Worm (Caenorhabditis elegans) whole organism, L4 larva: ENCODE results near the gene T24D5.3.

Source experiments
- F26F4.8 ChIP-seq: fragments of 200-800 bp; sonication (Bioruptor generic); conservative IDR thresholded peaks from 2 replicates; pipeline ENCODE4 v1.3.6; 2022; ENCODE audit warnings: missing genetic modification characterization, missing compliant biosample characterization
- F37D6.2 ChIP-seq: sonication (generic microtip); optimal IDR thresholded peaks from 2 replicates; lab custom pipeline; 2016; ENCODE audit warnings: mild to moderate bottlenecking, missing genetic modification characterization, missing compliant biosample characterization
- R02D3.7 ChIP-seq: fragments of 150-350 bp; sonication (generic microtip); optimal IDR thresholded peaks from 3 replicates; lab custom pipeline; 2014; ENCODE audit warnings: missing biosample characterization, missing genetic modification characterization
- T20F7.1 ChIP-seq: fragments of 200-800 bp; sonication (Bioruptor generic); optimal IDR thresholded peaks from 2 replicates; lab custom pipeline; 2018; ENCODE audit warnings: mild to moderate bottlenecking, missing genetic modification characterization, missing compliant biosample characterization
- Y105C5A.15 ChIP-seq: fragments of 200-800 bp; sonication (Bioruptor generic); IDR thresholded peaks from 2 replicates; pipeline ENCODE4 v1.3.6; 2022; ENCODE audit warnings: missing genetic modification characterization, missing compliant biosample characterization
- Y5F2A.4 ChIP-seq: fragments of 200-800 bp; sonication (Bioruptor generic); optimal IDR thresholded peaks from 2 replicates; lab custom pipeline; 2018; ENCODE audit warnings: mild to moderate bottlenecking, missing genetic modification characterization, missing compliant biosample characterization
- aha-1 ChIP-seq: fragments of 150-350 bp; peaks from one replicate; lab custom pipeline; 2014; ENCODE audit warnings: missing biosample characterization, missing genetic modification characterization
- ama-1 ChIP-seq: fragments of 150-350 bp; optimal IDR thresholded peaks from 2 replicates; lab custom pipeline; 2014; ENCODE audit warnings: inconsistent platforms, mixed read lengths
- arid-1 ChIP-seq: fragments of 200-800 bp; sonication (Bioruptor generic); conservative IDR thresholded peaks from 2 replicates; pipeline ENCODE4 v1.3.6; 2022; ENCODE audit warnings: missing genetic modification reagents, missing genetic modification characterization, missing compliant biosample characterization
- ceh-32 ChIP-seq: sonication (generic microtip); optimal IDR thresholded peaks from 2 replicates; lab custom pipeline; 2016; ENCODE audit warnings: mild to moderate bottlenecking, missing genetic modification characterization, missing compliant biosample characterization; ENCODE audit not compliant: poor library complexity
- ceh-44 ChIP-seq: fragments of 200-800 bp; sonication (Bioruptor generic); IDR thresholded peaks from 2 replicates; pipeline ENCODE4 v1.3.6; 2022; ENCODE audit warnings: missing genetic modification reagents, missing genetic modification characterization, missing compliant biosample characterization
- ceh-62 ChIP-seq: sonication (generic microtip); optimal IDR thresholded peaks from 2 replicates; lab custom pipeline; 2017; ENCODE audit warnings: missing biosample characterization, missing genetic modification characterization
- ceh-82 ChIP-seq: sonication (generic microtip); optimal IDR thresholded peaks from 2 replicates; lab custom pipeline; 2017; ENCODE audit warnings: missing biosample characterization, missing genetic modification characterization
- ces-1 ChIP-seq: fragments of 150-350 bp; sonication (generic microtip); optimal IDR thresholded peaks from 4 replicates; lab custom pipeline; 2014; ENCODE audit warnings: missing biosample characterization, missing genetic modification reagents, missing genetic modification characterization
- cey-2 ChIP-seq: sonication (generic microtip); optimal IDR thresholded peaks from 3 replicates; lab custom pipeline; 2017; ENCODE audit warnings: missing genetic modification characterization, mild to moderate bottlenecking, missing compliant biosample characterization, antibody characterized with exemption, borderline replicate concordance; ENCODE audit not compliant: insufficient read depth
- ctbp-1 ChIP-seq: fragments of 200-800 bp; sonication (Bioruptor generic); IDR thresholded peaks from 2 replicates; pipeline ENCODE4 v1.3.6; 2022; ENCODE audit warnings: missing genetic modification reagents, missing genetic modification characterization, missing compliant biosample characterization
- daf-12 ChIP-seq: fragments of 150-350 bp; optimal IDR thresholded peaks from 2 replicates; lab custom pipeline; 2014; ENCODE audit warnings: missing biosample characterization, missing genetic modification reagents, missing genetic modification characterization
- daf-19 ChIP-seq: fragments of 200-800 bp; sonication (Bioruptor generic); conservative IDR thresholded peaks from 2 replicates; pipeline ENCODE4 v1.3.6; 2022; ENCODE audit warnings: missing genetic modification characterization, missing compliant biosample characterization
- egl-27 ChIP-seq: sonication (generic microtip); optimal IDR thresholded peaks from 3 replicates; lab custom pipeline; 2017; ENCODE audit warnings: missing biosample characterization, missing genetic modification reagents, missing genetic modification characterization
- egl-43 ChIP-seq: fragments of 200-800 bp; sonication (Bioruptor generic); IDR thresholded peaks from 2 replicates; pipeline ENCODE4 v1.3.6; 2022; ENCODE audit warnings: missing genetic modification reagents, missing genetic modification characterization, missing compliant biosample characterization
- fkh-10 ChIP-seq: fragments of 150-350 bp; optimal IDR thresholded peaks from 2 replicates; lab custom pipeline; 2014; ENCODE audit warnings: missing biosample characterization, missing genetic modification reagents, missing genetic modification characterization
- gei-8 ChIP-seq: fragments of 200-800 bp; sonication (Bioruptor generic); optimal IDR thresholded peaks from 2 replicates; lab custom pipeline; 2018; ENCODE audit warnings: mild to moderate bottlenecking, missing genetic modification characterization, missing compliant biosample characterization
- hif-1 ChIP-seq, 2 experiments: sonication (generic microtip); optimal IDR thresholded peaks; 2 replicates each; lab custom pipeline; 2016 to 2017; ENCODE audit warnings: missing compliant biosample characterization in 2 of 2, missing genetic modification characterization in 2 of 2, missing genetic modification reagents in 2 of 2, missing genotype in 2 of 2, mild to moderate bottlenecking in 1 of 2
- hlh-11 ChIP-seq: fragments of 200-800 bp; sonication (Bioruptor generic); optimal IDR thresholded peaks from 2 replicates; lab custom pipeline; 2018; ENCODE audit warnings: mild to moderate bottlenecking, missing genetic modification characterization, missing compliant biosample characterization
- hlh-30 ChIP-seq: sonication (generic microtip); optimal IDR thresholded peaks from 2 replicates; lab custom pipeline; 2017; ENCODE audit warnings: antibody characterized with exemption, mild to moderate bottlenecking, missing genetic modification characterization, missing compliant biosample characterization; ENCODE audit not compliant: insufficient read depth
- lin-13 ChIP-seq: fragments of 150-350 bp; optimal IDR thresholded peaks from 2 replicates; lab custom pipeline; 2014; ENCODE audit warnings: missing biosample characterization, missing genetic modification reagents, missing genetic modification characterization
- lin-39 ChIP-seq: fragments of 150-350 bp; optimal IDR thresholded peaks from 2 replicates; lab custom pipeline; 2014; ENCODE audit warnings: missing biosample characterization, missing genetic modification reagents, missing genetic modification characterization
- lsy-2 ChIP-seq, 2 experiments: fragments of 150-350 bp in 1 of 2; sonication (generic microtip) in 1 of 2; optimal IDR thresholded peaks; 2 replicates each; lab custom pipeline; 2014 to 2017; ENCODE audit warnings: missing biosample characterization in 2 of 2, missing genetic modification characterization in 2 of 2
- mdl-1 ChIP-seq, 2 experiments: fragments of 150-350 bp in 1 of 2; sonication (generic microtip) in 1 of 2; optimal IDR thresholded peaks; 2 replicates each; lab custom pipeline; 2014 to 2017; ENCODE audit warnings: missing biosample characterization in 2 of 2, missing genetic modification characterization in 2 of 2
- mes-2 ChIP-seq: sonication (generic microtip); optimal IDR thresholded peaks from 2 replicates; lab custom pipeline; 2016; ENCODE audit warnings: missing genotype, mild to moderate bottlenecking, missing genetic modification characterization, missing compliant biosample characterization; ENCODE audit not compliant: poor library complexity, severe bottlenecking
- nhr-111 ChIP-seq: fragments of 200-800 bp; sonication (Bioruptor generic); optimal IDR thresholded peaks from 2 replicates; lab custom pipeline; 2018; ENCODE audit warnings: mild to moderate bottlenecking, missing genetic modification characterization, missing compliant biosample characterization
- nhr-237 ChIP-seq: sonication (generic microtip); optimal IDR thresholded peaks from 2 replicates; lab custom pipeline; 2017; ENCODE audit warnings: missing biosample characterization, missing genetic modification characterization
- nhr-25 ChIP-seq: sonication (generic microtip); optimal IDR thresholded peaks from 2 replicates; lab custom pipeline; 2017; ENCODE audit warnings: missing genetic modification characterization, mild to moderate bottlenecking, missing compliant biosample characterization, antibody characterized with exemption, moderate library complexity, borderline replicate concordance; ENCODE audit not compliant: insufficient read depth
- nhr-28 ChIP-seq: fragments of 150-350 bp; optimal IDR thresholded peaks from 2 replicates; lab custom pipeline; 2014; ENCODE audit warnings: missing biosample characterization, missing genetic modification characterization
- nhr-42 ChIP-seq: fragments of 200-800 bp; sonication (Bioruptor generic); IDR thresholded peaks from 2 replicates; pipeline ENCODE4 v1.3.6; 2022; ENCODE audit warnings: missing genetic modification characterization, missing compliant biosample characterization
- nhr-48 ChIP-seq: sonication (generic microtip); optimal IDR thresholded peaks from 2 replicates; lab custom pipeline; 2016; ENCODE audit warnings: mild to moderate bottlenecking, missing genetic modification characterization, missing compliant biosample characterization
- nhr-6 ChIP-seq: fragments of 150-350 bp; optimal IDR thresholded peaks from 2 replicates; lab custom pipeline; 2014; ENCODE audit warnings: missing biosample characterization, missing genetic modification characterization
- nhr-76 ChIP-seq: fragments of 150-350 bp; optimal IDR thresholded peaks from 2 replicates; lab custom pipeline; 2014; ENCODE audit warnings: missing biosample characterization, missing genetic modification characterization
- nhr-77 ChIP-seq: fragments of 150-350 bp; optimal IDR thresholded peaks from 2 replicates; lab custom pipeline; 2014; ENCODE audit warnings: missing biosample characterization, missing genetic modification characterization
- rbr-2 ChIP-seq: sonication (generic microtip); optimal IDR thresholded peaks from 2 replicates; lab custom pipeline; 2016; ENCODE audit warnings: missing genotype, missing genetic modification characterization, missing compliant biosample characterization
- saeg-2 ChIP-seq: fragments of 200-800 bp; sonication (Bioruptor generic); IDR thresholded peaks from 2 replicates; pipeline ENCODE4 v1.3.6; 2022; ENCODE audit warnings: missing genetic modification reagents, missing genetic modification characterization, missing compliant biosample characterization
- sdz-12 ChIP-seq: fragments of 200-800 bp; sonication (Bioruptor generic); optimal IDR thresholded peaks from 2 replicates; lab custom pipeline; 2018; ENCODE audit warnings: mild to moderate bottlenecking, missing genetic modification characterization, missing compliant biosample characterization
- snpc-1.2 ChIP-seq: fragments of 200-800 bp; sonication (Bioruptor generic); IDR thresholded peaks from 2 replicates; pipeline ENCODE4 v1.3.6; 2022; ENCODE audit warnings: missing genetic modification reagents, missing genetic modification characterization, missing compliant biosample characterization
- snpc-4 ChIP-seq: fragments of 150-350 bp; optimal IDR thresholded peaks from 2 replicates; lab custom pipeline; 2014; ENCODE audit warnings: missing biosample characterization, missing genetic modification characterization
- spr-1 ChIP-seq: sonication (generic microtip); optimal IDR thresholded peaks from 2 replicates; lab custom pipeline; 2016; ENCODE audit warnings: mild to moderate bottlenecking, missing genetic modification characterization, missing compliant biosample characterization
- spr-3 ChIP-seq: fragments of 200-800 bp; sonication (Bioruptor generic); optimal IDR thresholded peaks from 2 replicates; lab custom pipeline; 2018; ENCODE audit warnings: mild to moderate bottlenecking, missing genetic modification characterization, missing compliant biosample characterization
- unc-130 ChIP-seq: sonication (generic microtip); optimal IDR thresholded peaks from 2 replicates; lab custom pipeline; 2016; ENCODE audit warnings: missing genetic modification reagents, missing genetic modification characterization, missing compliant biosample characterization
- unc-62 ChIP-seq, 3 experiments: fragments of 150-350 bp in 1 of 3; sonication (generic microtip); optimal IDR thresholded peaks in 2 of 3; peaks in 1 of 3; 1 replicate in 1 of 3; 2 replicates in 2 of 3; lab custom pipeline; 2014 to 2017; ENCODE audit warnings: missing biosample characterization in 3 of 3, missing genetic modification characterization in 3 of 3, missing genetic modification reagents in 3 of 3, missing genotype in 1 of 3
- zfp-2 ChIP-seq: sonication (generic microtip); optimal IDR thresholded peaks from 2 replicates; lab custom pipeline; 2016; ENCODE audit warnings: mild to moderate bottlenecking, missing genetic modification characterization, missing compliant biosample characterization
- ztf-11 ChIP-seq: fragments of 150-350 bp; optimal IDR thresholded peaks from 2 replicates; lab custom pipeline; 2014; ENCODE audit warnings: missing biosample characterization, missing genetic modification characterization

The T24D5.3 gene

ce11 chrX:12563589-12563988 lies 16.3 kb upstream of the T24D5.3 start (continued):
- TF ChIP-seq hif-1 (tag; optimal IDR thresholded peaks at IDR 0.05; lab: Kevin White, UChicago): peak in 1 of 2 experiments; percentile 60
- peak; percentile 96 for TF ChIP-seq F26F4.8 (GFP tag; lab: Robert Waterston, UW)
- TF ChIP-seq ceh-32 (tag; lab: Kevin White, UChicago): peak; percentile 47
- TF ChIP-seq mes-2 (tag; lab: Kevin White, UChicago): no peak
- TF ChIP-seq zfp-2 (tag; lab: Kevin White, UChicago): peak; percentile 50
- TF ChIP-seq nhr-48 (tag; lab: Kevin White, UChicago): peak; percentile 75
- TF ChIP-seq mdl-1 (tag; optimal IDR thresholded peaks at IDR 0.05; lab: Kevin White, UChicago): peak in 1 of 2 experiments; percentile 9
- TF ChIP-seq ceh-44: 0 out of 2 replicates have a peak, but pooled peaks have one; percentile 60
- no peak for TF ChIP-seq ceh-62 (tag; lab: Kevin White, UChicago)
- TF ChIP-seq snpc-4: no peak
- TF ChIP-seq nhr-28 (tag; lab: Kevin White, UChicago): peak; percentile 48
- TF ChIP-seq lin-13 (GFP tag; lab: Kevin White, UChicago): no peak
- peak; percentile 63 for TF ChIP-seq F37D6.2 (tag; lab: Kevin White, UChicago)
- peak; percentile 59 for TF ChIP-seq T20F7.1
- TF ChIP-seq fkh-10 (GFP tag; lab: Kevin White, UChicago): peak; percentile 14
- TF ChIP-seq nhr-77: no peak
- TF ChIP-seq unc-62 (GFP tag; optimal IDR thresholded peaks at IDR 0.05 in 1 of 2; lab: Kevin White, UChicago): peak in 1 of 2 experiments; percentile 99
- TF ChIP-seq unc-62 (tag; optimal IDR thresholded peaks at IDR 0.05; lab: Kevin White, UChicago): no peak
- TF ChIP-seq hlh-11 (tag; lab: Kevin White, UChicago): no peak
- no peak for TF ChIP-seq lin-39 (tag; lab: Kevin White, UChicago)
- TF ChIP-seq hlh-30 (tag; lab: Kevin White, UChicago): peak; percentile 55
- no peak for TF ChIP-seq lsy-2 (tag; optimal IDR thresholded peaks at IDR 0.05; lab: Kevin White, UChicago)
- TF ChIP-seq R02D3.7: no peak
- TF ChIP-seq ama-1 (lab: Kevin White, UChicago): no peak
- peak; percentile 86 for TF ChIP-seq nhr-111 (GFP tag; lab: Kevin White, UChicago)
- TF ChIP-seq ceh-82 (tag; lab: Kevin White, UChicago): no peak
- peak; percentile 82 for TF ChIP-seq Y5F2A.4
- TF ChIP-seq arid-1 (GFP tag; lab: Robert Waterston, UW): peak; percentile 88
- TF ChIP-seq cey-2 (tag; lab: Kevin White, UChicago): peak; percentile 25
- peak; percentile 82 for TF ChIP-seq rbr-2 (tag; lab: Kevin White, UChicago)
- TF ChIP-seq ctbp-1: peak; percentile 93
- TF ChIP-seq spr-1: peak; percentile 78
- TF ChIP-seq spr-3 (GFP tag; lab: Kevin White, UChicago): no peak
- peak; percentile 93 for TF ChIP-seq saeg-2 (GFP tag; lab: Robert Waterston, UW)
- no peak for TF ChIP-seq nhr-237 (tag; lab: Kevin White, UChicago)
- no peak for TF ChIP-seq ztf-11 (tag; lab: Kevin White, UChicago)
- TF ChIP-seq nhr-42 (GFP tag; lab: Robert Waterston, UW): peak; percentile 68; the same call in 1 of the 2 replicates
- TF ChIP-seq snpc-1.2 (GFP tag; lab: Robert Waterston, UW): peak; percentile 95
- TF ChIP-seq egl-27 (tag; lab: Kevin White, UChicago): no peak
- TF ChIP-seq daf-19: peak; percentile 93
- TF ChIP-seq sdz-12 (GFP tag; lab: Kevin White, UChicago): peak; percentile 66
- TF ChIP-seq unc-130 (GFP tag; lab: Kevin White, UChicago): peak; percentile 36
- TF ChIP-seq gei-8 (GFP tag; lab: Kevin White, UChicago): peak; percentile 78
- no peak for TF ChIP-seq nhr-25 (tag; lab: Kevin White, UChicago)
- TF ChIP-seq nhr-76 (tag; lab: Kevin White, UChicago): no peak
- TF ChIP-seq aha-1 (tag; lab: Kevin White, UChicago): peak; percentile 83
- no peak for TF ChIP-seq daf-12 (tag; lab: Kevin White, UChicago)
- peak; percentile 98 for TF ChIP-seq Y105C5A.15 (GFP tag; lab: Robert Waterston, UW)
- no peak for TF ChIP-seq nhr-6 (tag; lab: Kevin White, UChicago)
- no peak; the same call in 1 of the 2 replicates for TF ChIP-seq egl-43 (GFP tag; lab: Robert Waterston, UW)
- no peak for TF ChIP-seq ces-1 (GFP tag; lab: Kevin White, UChicago)
